Fruit fly (Drosophila melanogaster): ENCODE results near the gene escl.

The escl gene

DNA sequence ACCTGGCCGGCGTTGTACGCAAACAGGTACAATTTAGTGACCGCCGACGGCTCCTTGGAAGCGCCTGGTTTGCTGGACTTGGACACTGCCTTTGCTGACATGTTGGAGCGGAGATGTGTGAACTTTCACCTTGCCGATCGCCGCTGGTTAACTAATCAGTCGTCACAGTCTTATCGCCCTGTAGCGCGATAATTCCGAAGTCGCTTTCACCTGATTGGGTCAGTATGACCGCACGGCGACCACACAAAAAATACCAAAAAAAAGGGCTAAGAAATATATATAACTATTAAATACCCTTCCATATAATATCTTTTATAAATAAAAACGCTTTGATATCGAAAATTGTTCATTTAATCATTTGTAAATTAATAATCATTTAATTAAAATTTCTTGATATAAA, 11.3 kb downstream of the escl start, which contains the start of gene Hacd1 (continued):
- no peak for TF ChIP-seq CG16813 (GFP tag; IDR thresholded peaks at IDR 0.05; ENCODE audit: partially characterized antibody)
- no peak for TF ChIP-seq trh (GFP tag; optimal IDR thresholded peaks at IDR 0.05)
- peak; percentile 64 for TF ChIP-seq Med (GFP tag)
- no peak for TF ChIP-seq fu2 (GFP tag; optimal IDR thresholded peaks at IDR 0.05)
- no peak for TF ChIP-seq CG11247 (GFP tag; IDR thresholded peaks at IDR 0.05)
- TF ChIP-seq slp2 (GFP tag; optimal IDR thresholded peaks at IDR 0.05), result no peak
- TF ChIP-seq CG10979 (tag; optimal IDR thresholded peaks at IDR 0.05), result no peak
- no peak for TF ChIP-seq Meics (GFP tag; optimal IDR thresholded peaks at IDR 0.05)
- TF ChIP-seq zen (tag; optimal IDR thresholded peaks at IDR 0.05), result no peak
- TF ChIP-seq D19B (GFP tag; optimal IDR thresholded peaks at IDR 0.05), result no peak

- peak; percentile 19 for TF ChIP-seq phol (tag; optimal IDR thresholded peaks at IDR 0.05)
- TF ChIP-seq CG9215 (GFP tag; IDR thresholded peaks at IDR 0.05), result no peak
- TF ChIP-seq CG17612 (GFP tag; IDR thresholded peaks at IDR 0.05), result no peak
- peak; percentile 3 for TF ChIP-seq CG7556 (GFP tag; optimal IDR thresholded peaks at IDR 0.05)
- no peak for TF ChIP-seq gce (GFP tag; IDR thresholded peaks at IDR 0.05)
- TF ChIP-seq Fer3 (tag; optimal IDR thresholded peaks at IDR 0.05), result peak; percentile 43
- TF ChIP-seq Hmr (GFP tag; optimal IDR thresholded peaks at IDR 0.05), result peak; percentile 48
- no peak for TF ChIP-seq Mes4 (GFP tag; optimal IDR thresholded peaks at IDR 0.05)
- TF ChIP-seq CG33557 (GFP tag; optimal IDR thresholded peaks at IDR 0.05), result peak; percentile 0
- TF ChIP-seq MTF-1 (GFP tag; optimal IDR thresholded peaks at IDR 0.05; ENCODE audit: borderline replicate concordance), result peak; percentile 44
- no peak for TF ChIP-seq pum (GFP tag; optimal IDR thresholded peaks at IDR 0.05)
- TF ChIP-seq CG9876 (GFP tag; optimal IDR thresholded peaks at IDR 0.05), result no peak
- no peak for TF ChIP-seq croc (GFP tag; conservative IDR thresholded peaks at IDR 0.05)
- TF ChIP-seq PHDP (tag; optimal IDR thresholded peaks at IDR 0.05), result peak; percentile 8
- TF ChIP-seq cwo (GFP tag; optimal IDR thresholded peaks at IDR 0.05), result peak; percentile 100
- TF ChIP-seq toy (GFP tag; IDR thresholded peaks at IDR 0.05), result no peak
- TF ChIP-seq CG34422 (GFP tag; IDR thresholded peaks at IDR 0.05), result no peak
- no peak for TF ChIP-seq E2f2 (GFP tag; IDR thresholded peaks at IDR 0.05)
- no peak for TF ChIP-seq CG11696 (GFP tag; IDR thresholded peaks at IDR 0.05)
- TF ChIP-seq ftz-f1 (GFP tag; optimal IDR thresholded peaks at IDR 0.05), result peak; percentile 97
- peak; percentile 16 for TF ChIP-seq Elba2 (GFP tag; optimal IDR thresholded peaks at IDR 0.05)
- TF ChIP-seq CG4328 (GFP tag; optimal IDR thresholded peaks at IDR 0.05), result peak; percentile 22
- no peak for TF ChIP-seq fd64A (GFP tag; optimal IDR thresholded peaks at IDR 0.05)
- TF ChIP-seq HHEX (GFP tag; optimal IDR thresholded peaks at IDR 0.05), result peak; percentile 25
- peak; percentile 24 for TF ChIP-seq Six4 (GFP tag; optimal IDR thresholded peaks at IDR 0.05)
- TF ChIP-seq vfl (GFP tag; optimal IDR thresholded peaks at IDR 0.05), result no peak
- TF ChIP-seq CG15269 (tag; optimal IDR thresholded peaks at IDR 0.05), result peak; percentile 66
- peak; percentile 31 for TF ChIP-seq CG10654 (GFP tag; optimal IDR thresholded peaks at IDR 0.05)
- TF ChIP-seq Drgx (GFP tag; IDR thresholded peaks at IDR 0.05), result no peak
- no peak for TF ChIP-seq chinmo (GFP tag; IDR thresholded peaks at IDR 0.05; ENCODE audit: partially characterized antibody)
- TF ChIP-seq CG2120 (GFP tag; optimal IDR thresholded peaks at IDR 0.05), result peak; percentile 48
- TF ChIP-seq Ets97D (GFP tag; optimal IDR thresholded peaks at IDR 0.05), result no peak
- no peak for TF ChIP-seq E2f1 (GFP tag; IDR thresholded peaks at IDR 0.05)
- TF ChIP-seq fru (optimal IDR thresholded peaks at IDR 0.05), result no peak
- peak; percentile 18 for TF ChIP-seq CG12155 (GFP tag; optimal IDR thresholded peaks at IDR 0.05)
- no peak for TF ChIP-seq stwl (tag; optimal IDR thresholded peaks at IDR 0.05)
- no peak for TF ChIP-seq usp (GFP tag; optimal IDR thresholded peaks at IDR 0.05)
- TF ChIP-seq chif (GFP tag; optimal IDR thresholded peaks at IDR 0.05), result peak in 1 of 2 experiments; percentile 23
- TF ChIP-seq ato (GFP tag; IDR thresholded peaks at IDR 0.05; ENCODE audit: partially characterized antibody), result no peak
These were observed 12.4 kb downstream of the escl start for dm6 chr2L:12002922-12003791.

Measured in whole organism, embryonic.